Worm (Caenorhabditis elegans) whole organism, L3 larva: ENCODE data around the gene srd-35.

Experiments
- ama-1 ChIP-seq: fragments of 150-350 bp; optimal IDR thresholded peaks from 2 replicates; lab custom pipeline; 2018
- elt-1 ChIP-seq: fragments of 150-350 bp; optimal IDR thresholded peaks from 2 replicates; lab custom pipeline; 2014; ENCODE audit warnings: missing biosample characterization, missing genetic modification characterization
- jun-1 ChIP-seq: fragments of 150-350 bp; optimal IDR thresholded peaks from 2 replicates; lab custom pipeline; 2014; ENCODE audit warnings: missing biosample characterization, missing genetic modification reagents, missing genetic modification characterization
- nfya-1 ChIP-seq: sonication (generic microtip); optimal IDR thresholded peaks from 2 replicates; lab custom pipeline; 2017; ENCODE audit warnings: missing genetic modification characterization, mild to moderate bottlenecking, missing compliant biosample characterization, antibody characterized with exemption, moderate library complexity; ENCODE audit not compliant: insufficient read depth
- nhr-25 ChIP-seq: sonication (generic microtip); optimal IDR thresholded peaks from 2 replicates; lab custom pipeline; 2017; ENCODE audit warnings: missing biosample characterization, missing genetic modification characterization
- pha-4 ChIP-seq: fragments of 150-350 bp; optimal IDR thresholded peaks from 2 replicates; lab custom pipeline; 2014; ENCODE audit warnings: missing biosample characterization, missing genetic modification reagents, missing genetic modification characterization
- pqm-1 ChIP-seq: fragments of 150-350 bp; optimal IDR thresholded peaks from 2 replicates; lab custom pipeline; 2017; ENCODE audit warnings: missing biosample characterization, missing genetic modification characterization, inconsistent platforms
- sea-2 ChIP-seq: fragments of 150-350 bp; sonication (generic microtip); optimal IDR thresholded peaks from 4 replicates; lab custom pipeline; 2014; ENCODE audit warnings: missing biosample characterization, missing genetic modification reagents, missing genetic modification characterization
- skn-1 ChIP-seq: fragments of 150-350 bp; optimal IDR thresholded peaks from 2 replicates; lab custom pipeline; 2014; ENCODE audit warnings: missing biosample characterization, missing genetic modification characterization
- snpc-4 ChIP-seq: fragments of 150-350 bp; optimal IDR thresholded peaks from 2 replicates; lab custom pipeline; 2014; ENCODE audit warnings: missing biosample characterization, missing genetic modification characterization
- tbx-2 ChIP-seq: sonication (generic microtip); optimal IDR thresholded peaks from 2 replicates; lab custom pipeline; 2016; ENCODE audit warnings: mild to moderate bottlenecking, missing genetic modification characterization, missing compliant biosample characterization
- unc-62 ChIP-seq: fragments of 150-350 bp; sonication (generic microtip); optimal IDR thresholded peaks from 4 replicates; lab custom pipeline; 2014; ENCODE audit warnings: missing biosample characterization, missing genetic modification reagents, missing genetic modification characterization
- ztf-4 ChIP-seq: fragments of 150-350 bp; optimal IDR thresholded peaks from 2 replicates; lab custom pipeline; 2014; ENCODE audit warnings: missing biosample characterization, missing genetic modification characterization

- TF ChIP-seq nhr-25 (no peak), unc-62 (GFP tag; lab: Kevin White, UChicago) (no peak), pqm-1 (tag; lab: Kevin White, UChicago) (no peak), nfya-1 (tag; lab: Kevin White, UChicago) (no peak), ztf-4 (tag; lab: Kevin White, UChicago) (no peak), skn-1 (tag; lab: Kevin White, UChicago) (no peak), elt-1 (tag; lab: Kevin White, UChicago) (no peak), sea-2 (no peak), tbx-2 (tag; lab: Kevin White, UChicago) (no peak), snpc-4 (tag; lab: Kevin White, UChicago) (no peak), pha-4 (tag; lab: Kevin White, UChicago) (no peak), jun-1 (tag; lab: Kevin White, UChicago) (no peak), ama-1 (no peak)
Observed at ce11 chrV:12967110-12967509, 2.9 kb downstream of the srd-35 start, which contains the start of gene R186.3.
